Fruit fly (Drosophila melanogaster): ENCODE measurements around the gene btl.

Gene btl

dm6 chr3L:14062702-14063101 lies 12.9 kb upstream of the btl start:
- TF ChIP-seq psq (GFP tag; optimal IDR thresholded peaks at IDR 0.05) (no peak), OdsH (GFP tag; optimal IDR thresholded peaks at IDR 0.05) (no peak)

DNA sequence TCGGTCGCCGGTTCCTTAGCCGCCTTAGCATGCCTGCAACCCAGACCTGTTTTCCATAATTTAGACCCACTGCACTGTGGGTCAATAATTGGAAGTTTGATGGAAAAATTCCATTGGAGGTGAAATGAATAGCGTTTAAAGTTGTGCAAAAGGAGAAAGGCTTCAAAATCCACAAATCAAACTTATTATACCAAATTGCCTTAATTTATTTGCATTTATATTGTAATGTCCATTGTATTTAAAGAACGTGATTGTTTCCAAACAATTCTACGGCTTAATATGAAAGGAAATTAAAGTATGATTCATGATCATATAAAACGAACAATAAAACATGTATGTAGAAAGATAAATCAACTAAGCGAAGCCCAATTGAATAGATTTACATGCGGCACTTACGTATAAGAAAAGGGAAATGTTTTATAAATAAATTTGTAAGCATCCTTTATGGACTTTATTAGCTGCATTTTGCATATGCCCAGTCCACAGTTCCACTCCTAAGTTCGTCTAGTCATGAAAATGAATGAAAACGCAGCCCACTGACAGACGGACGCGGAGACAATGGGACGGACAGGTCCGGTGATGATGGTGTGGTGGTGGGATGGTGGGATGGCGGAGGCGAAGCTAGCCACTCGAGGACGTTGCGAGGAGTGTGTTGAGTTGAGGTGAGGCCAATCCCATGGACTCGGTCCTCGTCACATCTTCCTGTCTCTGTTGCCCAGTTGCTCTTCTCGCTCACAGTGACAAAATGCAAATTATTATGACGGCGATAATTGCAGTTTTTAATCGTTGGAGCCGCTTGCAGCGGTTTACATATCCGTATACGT lies 12.1 kb upstream of the btl start:
- no peak for TF ChIP-seq usp (GFP tag; optimal IDR thresholded peaks at IDR 0.05)

DNA sequence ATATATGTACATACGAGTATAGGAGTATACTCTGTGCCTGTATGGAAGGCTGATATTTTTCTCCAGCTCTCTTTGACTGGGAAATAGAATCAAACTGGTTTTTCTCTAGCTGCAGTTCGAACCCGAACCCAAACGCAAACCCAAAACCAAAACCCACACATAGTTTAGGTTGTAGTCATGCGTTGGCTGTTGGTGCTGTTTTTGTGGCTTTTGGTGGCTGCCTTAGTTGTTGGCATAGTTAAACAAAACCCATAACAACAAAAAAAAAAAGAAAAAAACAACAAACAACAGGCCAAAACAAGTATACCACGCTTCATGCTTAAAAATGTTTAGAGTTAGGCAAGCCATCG lies 11.5 kb upstream of the btl start:
- TF ChIP-seq Dif (GFP tag; optimal IDR thresholded peaks at IDR 0.05; ENCODE audit: partially characterized antibody) (no peak), lola (GFP tag; optimal IDR thresholded peaks at IDR 0.05) (no peak), CG9705 (GFP tag; optimal IDR thresholded peaks at IDR 0.05) (no peak), dl (GFP tag; optimal IDR thresholded peaks at IDR 0.05; ENCODE audit: insufficient read depth in 1 of 2, partially characterized antibody in 2 of 2) (no peak), dsf (GFP tag; optimal IDR thresholded peaks at IDR 0.05; ENCODE audit: borderline replicate concordance) (no peak), sv (GFP tag; optimal IDR thresholded peaks at IDR 0.05) (no peak), jim (GFP tag; optimal IDR thresholded peaks at IDR 0.05) (no peak), fru (GFP tag; optimal IDR thresholded peaks at IDR 0.05) (no peak), rgr (GFP tag; optimal IDR thresholded peaks at IDR 0.05) (no peak), Hr78 (GFP tag; optimal IDR thresholded peaks at IDR 0.05) (no peak), foxo (GFP tag; optimal IDR thresholded peaks at IDR 0.05) (no peak), br (GFP tag; optimal IDR thresholded peaks at IDR 0.05) (no peak), tai (GFP tag; optimal IDR thresholded peaks at IDR 0.05) (no peak), usp (GFP tag; optimal IDR thresholded peaks at IDR 0.05) (no peak), Abd-B (GFP tag; optimal IDR thresholded peaks at IDR 0.05) (no peak), Sp1 (GFP tag; optimal IDR thresholded peaks at IDR 0.05) (no peak)

DNA sequence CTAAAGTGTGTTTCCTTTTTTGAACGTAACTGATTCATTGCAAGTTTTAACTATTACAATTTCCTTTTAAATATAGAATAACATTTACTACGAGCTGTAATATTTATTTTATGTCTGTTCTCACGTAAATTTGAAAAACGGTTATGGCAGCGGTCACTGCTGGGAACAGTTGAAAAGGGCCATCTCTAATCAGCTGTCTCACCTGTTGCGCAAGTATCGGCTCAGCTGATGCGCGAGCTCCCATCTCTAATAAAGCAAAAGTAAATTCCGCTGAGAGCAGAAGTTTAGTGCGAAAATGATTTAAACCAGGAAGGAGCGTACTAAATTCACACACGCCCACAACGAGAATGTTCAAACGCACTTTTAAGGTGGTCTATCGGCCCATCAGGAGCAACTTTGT lies 4.0 kb upstream of the btl start, which contains the start of gene Pex1:
TSS of gene Pex1 (plus strand) at position 272 of the 400 bp plus-strand sequence.
- TF ChIP-seq Jra (GFP tag; optimal IDR thresholded peaks at IDR 0.05) (no peak), CrebA (GFP tag; optimal IDR thresholded peaks at IDR 0.05; ENCODE audit: borderline replicate concordance) (peak; percentile 13), Abd-B (GFP tag; optimal IDR thresholded peaks at IDR 0.05) (no peak), HLH106 (tag; optimal IDR thresholded peaks at IDR 0.05) (no peak), Myc (optimal IDR thresholded peaks at IDR 0.05) (peak; percentile 72), psq (GFP tag; optimal IDR thresholded peaks at IDR 0.05) (no peak), N (GFP tag; optimal IDR thresholded peaks at IDR 0.05) (no peak), Sp1 (GFP tag; optimal IDR thresholded peaks at IDR 0.05) (no peak), woc (GFP tag; optimal IDR thresholded peaks at IDR 0.05) (no peak), sage (GFP tag; optimal IDR thresholded peaks at IDR 0.05) (peak; percentile 2)

DNA sequence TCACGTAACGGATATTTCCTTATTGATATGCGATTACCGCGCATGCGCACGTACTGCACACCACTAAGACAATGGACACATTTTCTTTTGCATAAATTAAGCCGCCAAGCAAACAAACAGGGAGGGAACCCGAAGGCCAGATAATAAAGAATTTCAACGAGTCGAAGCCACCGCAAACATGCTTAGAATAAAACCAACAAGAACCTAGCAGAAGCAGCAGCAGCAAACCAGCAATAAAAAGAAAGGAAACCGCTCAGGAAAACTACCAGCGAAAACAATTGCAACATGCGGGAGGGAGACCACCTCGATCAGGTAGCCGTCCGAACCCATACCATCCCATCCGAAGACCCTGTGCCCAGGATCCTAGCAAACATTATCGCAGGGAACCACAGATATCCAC lies 987 bp downstream of the btl start:
- TF ChIP-seq brk (GFP tag; optimal IDR thresholded peaks at IDR 0.05) (no peak), jim (GFP tag; optimal IDR thresholded peaks at IDR 0.05) (no peak), Abd-B (GFP tag; optimal IDR thresholded peaks at IDR 0.05) (no peak), pan (optimal IDR thresholded peaks at IDR 0.05) (no peak), dmrt93B (GFP tag; optimal IDR thresholded peaks at IDR 0.05) (no peak), Rel (GFP tag; optimal IDR thresholded peaks at IDR 0.05) (no peak), Rel (tag; optimal IDR thresholded peaks at IDR 0.05) (no peak)

- no peak for TF ChIP-seq Hr78 (GFP tag; optimal IDR thresholded peaks at IDR 0.05)
- TF ChIP-seq Jra (GFP tag; optimal IDR thresholded peaks at IDR 0.05): no peak
- TF ChIP-seq rgr (GFP tag; optimal IDR thresholded peaks at IDR 0.05): no peak
Measured at dm6 chr3L:14078227-14078626, 2.7 kb downstream of the btl start.

Data from whole organism, wandering third instar larva.